Fruit fly (Drosophila melanogaster): Measurements from ENCODE around the gene Tusp.

DNA sequence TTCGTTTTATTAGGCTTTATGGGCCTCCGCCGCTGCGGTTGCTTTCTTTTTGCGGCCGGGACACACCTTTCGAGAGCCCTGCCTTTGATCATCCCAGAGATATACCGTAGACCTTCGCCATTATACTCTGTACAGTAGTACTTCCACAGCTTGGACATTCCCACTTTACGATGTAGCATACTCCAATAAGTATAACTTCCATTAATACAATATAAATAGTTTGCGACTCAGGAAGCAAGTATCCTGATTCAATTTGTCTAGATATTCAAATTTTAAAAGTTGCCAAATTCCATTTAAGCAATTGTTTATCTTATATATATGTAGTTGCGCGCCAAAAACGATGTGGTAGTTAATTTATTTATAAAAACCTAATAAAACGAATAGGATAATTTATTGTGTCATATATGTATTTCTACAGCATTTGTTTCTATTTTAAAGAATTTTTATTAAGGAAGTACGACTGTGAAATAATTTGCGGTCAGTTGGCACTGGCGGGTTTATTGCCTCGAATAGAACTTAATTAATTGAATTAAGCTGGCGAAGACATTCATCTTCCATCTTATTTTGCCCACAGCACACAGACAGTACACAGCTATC lies 29.7 kb downstream of the Tusp start:
- TF ChIP-seq Pif1A (GFP tag; optimal IDR thresholded peaks at IDR 0.05) (no peak), CG15710 (tag; optimal IDR thresholded peaks at IDR 0.05) (peak; percentile 0), Ets98B (GFP tag; IDR thresholded peaks at IDR 0.05) (no peak), rn (GFP tag; IDR thresholded peaks at IDR 0.05) (no peak), CG17806 (tag; optimal IDR thresholded peaks at IDR 0.05) (no peak), EcR (GFP tag; optimal IDR thresholded peaks at IDR 0.05) (no peak), CG12605 (GFP tag; IDR thresholded peaks at IDR 0.05) (no peak), CG10348 (GFP tag; IDR thresholded peaks at IDR 0.05) (no peak), CG14655 (GFP tag; optimal IDR thresholded peaks at IDR 0.05) (no peak), Pif1B (GFP tag; optimal IDR thresholded peaks at IDR 0.05) (no peak), D1 (tag; optimal IDR thresholded peaks at IDR 0.05) (no peak), CG13204 (GFP tag; optimal IDR thresholded peaks at IDR 0.05) (no peak), CG4496 (GFP tag; IDR thresholded peaks at IDR 0.05) (no peak), CG9948 (tag; optimal IDR thresholded peaks at IDR 0.05) (no peak)
